Worm (Caenorhabditis elegans) whole organism, young adult: ENCODE measurements around the gene daf-9.

ENCODE experiments used
- C06A6.2 ChIP-seq: fragments of 200-800 bp; sonication (Bioruptor generic); conservative IDR thresholded peaks from 2 replicates; pipeline ENCODE4 v1.3.6; 2022; ENCODE audit warnings: missing genetic modification characterization, missing compliant biosample characterization
- F22D6.2 ChIP-seq: sonication (generic microtip); optimal IDR thresholded peaks from 2 replicates; lab custom pipeline; 2016; ENCODE audit warnings: mild to moderate bottlenecking, missing genetic modification characterization, missing compliant biosample characterization
- F23B12.7 ChIP-seq: sonication (generic microtip); optimal IDR thresholded peaks from 2 replicates; lab custom pipeline; 2017; ENCODE audit warnings: missing genetic modification characterization, mild to moderate bottlenecking, missing compliant biosample characterization, antibody characterized with exemption, moderate library complexity; ENCODE audit not compliant: insufficient read depth
- F33H1.4 ChIP-seq: fragments of 200-800 bp; sonication (Bioruptor generic); IDR thresholded peaks from 2 replicates; pipeline ENCODE4 v1.3.6; 2022; ENCODE audit warnings: missing genetic modification reagents, missing genetic modification characterization, missing compliant biosample characterization
- F49E8.2 ChIP-seq: sonication (generic microtip); optimal IDR thresholded peaks from 3 replicates; lab custom pipeline; 2017; ENCODE audit warnings: missing genetic modification characterization, mild to moderate bottlenecking, missing compliant biosample characterization, antibody characterized with exemption, moderate library complexity; ENCODE audit not compliant: insufficient read depth
- F52B5.7 ChIP-seq: sonication (generic microtip); optimal IDR thresholded peaks from 2 replicates; lab custom pipeline; 2016; ENCODE audit warnings: mild to moderate bottlenecking, missing genetic modification characterization, missing compliant biosample characterization
- F57A8.1 ChIP-seq: fragments of 200-800 bp; sonication (Bioruptor generic); optimal IDR thresholded peaks from 2 replicates; lab custom pipeline; 2018; ENCODE audit warnings: mild to moderate bottlenecking, missing genetic modification characterization, moderate library complexity, missing compliant biosample characterization
- F57C9.4 ChIP-seq: sonication (generic microtip); optimal IDR thresholded peaks from 2 replicates; lab custom pipeline; 2017; ENCODE audit warnings: mild to moderate bottlenecking, missing genetic modification characterization, missing compliant biosample characterization
- K12H6.12 ChIP-seq: fragments of 200-800 bp; sonication (Bioruptor generic); optimal IDR thresholded peaks from 2 replicates; lab custom pipeline; 2018; ENCODE audit warnings: mild to moderate bottlenecking, missing genetic modification characterization, missing compliant biosample characterization
- T26A5.8 ChIP-seq: sonication (generic microtip); optimal IDR thresholded peaks from 2 replicates; lab custom pipeline; 2016; ENCODE audit warnings: missing genetic modification characterization, missing compliant biosample characterization
- Y53F4B.3 ChIP-seq: fragments of 200-800 bp; sonication (Bioruptor generic); IDR thresholded peaks from 2 replicates; pipeline ENCODE4 v1.3.6; 2022; ENCODE audit warnings: missing genetic modification reagents, missing genetic modification characterization, missing compliant biosample characterization
- Y67H2A.10 ChIP-seq: fragments of 200-800 bp; sonication (Bioruptor generic); conservative IDR thresholded peaks from 2 replicates; pipeline ENCODE4 v1.3.6; 2022; ENCODE audit warnings: missing genetic modification reagents, missing genetic modification characterization, missing compliant biosample characterization
- Y95B8A.8 ChIP-seq: fragments of 200-800 bp; sonication (Bioruptor generic); IDR thresholded peaks from 2 replicates; pipeline ENCODE4 v1.3.6; 2022; ENCODE audit warnings: missing genetic modification reagents, missing genetic modification characterization, missing compliant biosample characterization
- ceh-100 ChIP-seq: fragments of 200-800 bp; sonication (Bioruptor generic); IDR thresholded peaks from 2 replicates; pipeline ENCODE4 v1.3.6; 2022; ENCODE audit warnings: missing genetic modification reagents, missing genetic modification characterization, missing compliant biosample characterization
- ceh-79 ChIP-seq: sonication (generic microtip); optimal IDR thresholded peaks from 2 replicates; lab custom pipeline; 2017; ENCODE audit warnings: mild to moderate bottlenecking, missing genetic modification characterization, missing compliant biosample characterization
- ceh-91 ChIP-seq: fragments of 200-800 bp; sonication (Bioruptor generic); IDR thresholded peaks from 2 replicates; pipeline ENCODE4 v1.3.6; 2022; ENCODE audit warnings: missing genetic modification reagents, missing genetic modification characterization, missing compliant biosample characterization
- dox-1 ChIP-seq: fragments of 200-800 bp; sonication (Bioruptor generic); IDR thresholded peaks from 2 replicates; pipeline ENCODE4 v1.3.6; 2022; ENCODE audit warnings: missing genetic modification reagents, missing genetic modification characterization, missing compliant biosample characterization
- dpl-1 ChIP-seq: fragments of 150-350 bp; optimal IDR thresholded peaks from 2 replicates; lab custom pipeline; 2014; ENCODE audit warnings: missing biosample characterization, missing genetic modification reagents, missing genetic modification characterization
- egrh-3 ChIP-seq: fragments of 200-800 bp; sonication (Bioruptor generic); IDR thresholded peaks from 2 replicates; pipeline ENCODE4 v1.3.6; 2022; ENCODE audit warnings: missing genetic modification reagents, missing genetic modification characterization, missing compliant biosample characterization
- ekl-4 ChIP-seq: fragments of 200-800 bp; sonication (Bioruptor generic); IDR thresholded peaks from 2 replicates; pipeline ENCODE4 v1.3.6; 2022; ENCODE audit warnings: missing genetic modification reagents, missing genetic modification characterization, missing compliant biosample characterization
- gei-17 ChIP-seq: fragments of 200-800 bp; sonication (Bioruptor generic); optimal IDR thresholded peaks from 2 replicates; lab custom pipeline; 2018; ENCODE audit warnings: mild to moderate bottlenecking, missing genetic modification characterization, missing compliant biosample characterization
- hlh-12 ChIP-seq: sonication (generic microtip); optimal IDR thresholded peaks from 2 replicates; lab custom pipeline; 2016; ENCODE audit warnings: missing genetic modification characterization, missing compliant biosample characterization
- hmg-20 ChIP-seq: fragments of 200-800 bp; sonication (Bioruptor generic); IDR thresholded peaks from 2 replicates; pipeline ENCODE4 v1.3.6; 2022; ENCODE audit warnings: missing genetic modification reagents, missing genetic modification characterization, missing compliant biosample characterization
- let-526 ChIP-seq: fragments of 200-800 bp; sonication (Bioruptor generic); IDR thresholded peaks from 2 replicates; pipeline ENCODE4 v1.3.6; 2022; ENCODE audit warnings: missing genetic modification reagents, missing genetic modification characterization, missing compliant biosample characterization
- let-607 ChIP-seq, 2 experiments: fragments of 200-800 bp in 1 of 2; sonication (Bioruptor generic) in 1 of 2; sonication (generic microtip) in 1 of 2; optimal IDR thresholded peaks; 2 replicates each; lab custom pipeline; 2016 to 2018; ENCODE audit warnings: mild to moderate bottlenecking in 2 of 2, missing compliant biosample characterization in 2 of 2, missing genetic modification characterization in 2 of 2, moderate library complexity in 2 of 2, missing genotype in 1 of 2
- lir-1 ChIP-seq: fragments of 200-800 bp; sonication (Bioruptor generic); conservative IDR thresholded peaks from 2 replicates; pipeline ENCODE4 v1.3.6; 2022; ENCODE audit warnings: missing genetic modification reagents, missing genetic modification characterization, missing compliant biosample characterization
- madf-10 ChIP-seq: sonication (generic microtip); optimal IDR thresholded peaks from 2 replicates; lab custom pipeline; 2016; ENCODE audit warnings: mild to moderate bottlenecking, missing genetic modification characterization, missing compliant biosample characterization
- madf-8 ChIP-seq: fragments of 200-800 bp; sonication (Bioruptor generic); conservative IDR thresholded peaks from 2 replicates; pipeline ENCODE4 v1.3.6; 2022; ENCODE audit warnings: missing genetic modification reagents, missing genetic modification characterization, missing compliant biosample characterization
- mcd-1 ChIP-seq: fragments of 200-800 bp; sonication (Bioruptor generic); IDR thresholded peaks from 2 replicates; pipeline ENCODE4 v1.3.6; 2022; ENCODE audit warnings: missing genetic modification reagents, missing genetic modification characterization, missing compliant biosample characterization
- mel-28 ChIP-seq: sonication (generic microtip); optimal IDR thresholded peaks from 2 replicates; lab custom pipeline; 2016; ENCODE audit warnings: borderline replicate concordance, mild to moderate bottlenecking, missing genetic modification characterization, missing compliant biosample characterization
- mes-4 ChIP-seq: sonication (generic microtip); optimal IDR thresholded peaks from 2 replicates; lab custom pipeline; 2016; ENCODE audit warnings: missing genotype, missing genetic modification characterization, missing compliant biosample characterization
- nfya-1 ChIP-seq: sonication (generic microtip); optimal IDR thresholded peaks from 2 replicates; lab custom pipeline; 2017; ENCODE audit warnings: antibody characterized with exemption, missing compliant biosample characterization, missing genetic modification characterization, borderline replicate concordance; ENCODE audit not compliant: insufficient read depth
- nfya-2 ChIP-seq: fragments of 200-800 bp; sonication (Bioruptor generic); IDR thresholded peaks from 2 replicates; pipeline ENCODE4 v1.3.6; 2022; ENCODE audit warnings: missing genetic modification reagents, missing genetic modification characterization, missing compliant biosample characterization
- nhr-120 ChIP-seq: fragments of 200-800 bp; sonication (Bioruptor generic); IDR thresholded peaks from 2 replicates; pipeline ENCODE4 v1.3.6; 2022; ENCODE audit warnings: missing genetic modification characterization, missing compliant biosample characterization
- nhr-179 ChIP-seq: sonication (generic microtip); optimal IDR thresholded peaks from 2 replicates; lab custom pipeline; 2016; ENCODE audit warnings: mild to moderate bottlenecking, missing genetic modification characterization, missing compliant biosample characterization
- nhr-90 ChIP-seq: sonication (generic microtip); optimal IDR thresholded peaks from 2 replicates; lab custom pipeline; 2016; ENCODE audit warnings: missing genotype, mild to moderate bottlenecking, missing genetic modification characterization, missing compliant biosample characterization
- sdz-38 ChIP-seq: sonication (generic microtip); optimal IDR thresholded peaks from 2 replicates; lab custom pipeline; 2016; ENCODE audit warnings: missing genotype, missing genetic modification characterization, missing compliant biosample characterization
- snpc-1.3 ChIP-seq: sonication (generic microtip); optimal IDR thresholded peaks from 2 replicates; lab custom pipeline; 2017; ENCODE audit warnings: missing genetic modification characterization, mild to moderate bottlenecking, missing compliant biosample characterization, antibody characterized with exemption, moderate library complexity, missing genotype, missing genetic modification reagents; ENCODE audit not compliant: insufficient read depth
- snpc-3.4 ChIP-seq: sonication (generic microtip); optimal IDR thresholded peaks from 2 replicates; lab custom pipeline; 2017; ENCODE audit warnings: missing genetic modification characterization, mild to moderate bottlenecking, missing compliant biosample characterization, antibody characterized with exemption, moderate library complexity, missing genotype, missing genetic modification reagents
- snpc-4 ChIP-seq, 5 experiments: fragments of 150-350 bp in 1 of 5; sonication (generic microtip) in 4 of 5; optimal IDR thresholded peaks; 2 replicates each; lab custom pipeline; 2014 to 2018; ENCODE audit warnings: missing genetic modification characterization in 5 of 5, missing biosample characterization in 3 of 5, antibody characterized with exemption in 2 of 5, mild to moderate bottlenecking in 2 of 5, missing compliant biosample characterization in 2 of 5, missing genotype in 2 of 5, moderate library complexity in 2 of 5, missing genetic modification reagents in 1 of 5
- somi-1 ChIP-seq: fragments of 200-800 bp; sonication (Bioruptor generic); optimal IDR thresholded peaks from 2 replicates; lab custom pipeline; 2018; ENCODE audit warnings: mild to moderate bottlenecking, missing genetic modification characterization, missing compliant biosample characterization
- sptf-2 ChIP-seq: fragments of 200-800 bp; sonication (Bioruptor generic); optimal IDR thresholded peaks from 2 replicates; lab custom pipeline; 2018; ENCODE audit warnings: mild to moderate bottlenecking, missing genetic modification characterization, missing compliant biosample characterization
- tlf-1 ChIP-seq: fragments of 200-800 bp; sonication (Bioruptor generic); optimal IDR thresholded peaks from 2 replicates; lab custom pipeline; 2018; ENCODE audit warnings: mild to moderate bottlenecking, missing genetic modification characterization, missing compliant biosample characterization
- unc-130 ChIP-seq: sonication (generic microtip); optimal IDR thresholded peaks from 2 replicates; lab custom pipeline; 2016; ENCODE audit warnings: missing genetic modification reagents, missing genetic modification characterization, missing compliant biosample characterization
- xnd-1 ChIP-seq: sonication (generic microtip); optimal IDR thresholded peaks from 2 replicates; lab custom pipeline; 2016; ENCODE audit warnings: missing genotype, missing genetic modification reagents, missing genetic modification characterization, missing compliant biosample characterization
- ztf-25 ChIP-seq: fragments of 200-800 bp; sonication (Bioruptor generic); IDR thresholded peaks from 2 replicates; pipeline ENCODE4 v1.3.6; 2022; ENCODE audit warnings: missing genetic modification reagents, missing genetic modification characterization, missing compliant biosample characterization
- ztf-26 ChIP-seq: sonication (generic microtip); optimal IDR thresholded peaks from 2 replicates; lab custom pipeline; 2017; ENCODE audit warnings: missing genetic modification characterization, missing compliant biosample characterization

The daf-9 gene

DNA sequence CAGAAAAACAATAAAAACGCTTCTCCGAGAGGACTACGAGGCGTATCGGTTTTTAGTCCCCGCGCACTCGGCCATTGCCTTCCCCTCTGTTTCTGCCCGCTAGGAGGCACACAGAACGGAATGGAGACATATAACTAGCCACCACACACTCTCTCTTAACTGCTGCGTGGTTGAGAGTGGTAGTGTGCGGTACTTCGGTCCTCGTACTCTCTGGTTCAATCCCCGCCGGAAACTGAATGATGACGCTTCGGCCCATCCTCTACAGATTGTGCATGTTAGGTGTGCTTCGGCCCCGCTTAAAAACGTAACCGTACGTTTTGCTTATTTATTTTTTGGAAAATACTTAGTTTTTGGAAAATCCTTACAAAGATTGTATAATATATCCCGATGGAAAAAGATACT, 11.0 kb downstream of the daf-9 start, which contains the start of gene T13C5.6:
T13C5.6 (minus strand) TSS at position 1 of the 402 bp plus-strand sequence.
- no peak for TF ChIP-seq dpl-1 (GFP tag; lab: Kevin White, UChicago)
- 0 out of 2 replicates have a peak, but pooled peaks have one; percentile 48 for TF ChIP-seq Y95B8A.8 (GFP tag; lab: Robert Waterston, UW)
- TF ChIP-seq ceh-79 (tag; lab: Kevin White, UChicago), result peak; percentile 67
- TF ChIP-seq T26A5.8 (tag; lab: Kevin White, UChicago), result no peak
- TF ChIP-seq mes-4, result peak; percentile 87
- TF ChIP-seq F49E8.2 (tag; lab: Kevin White, UChicago), result no peak
- peak; percentile 95 for TF ChIP-seq K12H6.12
- TF ChIP-seq ztf-25, result peak; percentile 87
- TF ChIP-seq snpc-3.4, result peak; percentile 58
- peak; percentile 81 for TF ChIP-seq snpc-1.3 (tag; lab: Kevin White, UChicago)
- peak; percentile 76 for TF ChIP-seq unc-130 (GFP tag; lab: Kevin White, UChicago)
- peak; percentile 87 for TF ChIP-seq gei-17 (GFP tag; lab: Kevin White, UChicago)
- no peak for TF ChIP-seq madf-8
- peak; percentile 93 for TF ChIP-seq dox-1
- peak; percentile 91 for TF ChIP-seq F57C9.4
- no peak for TF ChIP-seq ceh-91 (GFP tag; lab: Robert Waterston, UW)
- TF ChIP-seq F33H1.4 (GFP tag; lab: Robert Waterston, UW), result peak; percentile 21; the same call in 1 of the 2 replicates
- TF ChIP-seq nhr-90 (tag; lab: Kevin White, UChicago), result peak; percentile 91
- TF ChIP-seq ceh-100 (GFP tag; lab: Robert Waterston, UW), result peak; percentile 48; the same call in 1 of the 2 replicates
- TF ChIP-seq lir-1 (GFP tag; lab: Robert Waterston, UW), result peak; percentile 81
- TF ChIP-seq snpc-4 (GFP tag; optimal IDR thresholded peaks at IDR 0.05; lab: Kevin White, UChicago), result no peak
- peak in 2 of 4 experiments; percentile 71 to 81 for TF ChIP-seq snpc-4 (tag; optimal IDR thresholded peaks at IDR 0.05; lab: Kevin White, UChicago)
- TF ChIP-seq F57A8.1 (GFP tag; lab: Kevin White, UChicago), result peak; percentile 77
- TF ChIP-seq tlf-1 (GFP tag; lab: Kevin White, UChicago), result peak; percentile 72
- peak; percentile 87 for TF ChIP-seq ekl-4 (GFP tag; lab: Robert Waterston, UW)
- no peak for TF ChIP-seq nfya-1 (tag; lab: Kevin White, UChicago)
- TF ChIP-seq nfya-2 (GFP tag; lab: Robert Waterston, UW), result 0 out of 2 replicates have a peak, but pooled peaks have one; percentile 37
- TF ChIP-seq C06A6.2 (GFP tag; lab: Robert Waterston, UW), result peak; percentile 75; the same call in 1 of the 2 replicates
- TF ChIP-seq let-526, result peak; percentile 87; the same call in 1 of the 2 replicates
- peak; percentile 20 for TF ChIP-seq hlh-12 (tag; lab: Kevin White, UChicago)
- TF ChIP-seq nhr-179 (tag; lab: Kevin White, UChicago), result peak; percentile 79
- peak; percentile 80 to 84 for TF ChIP-seq let-607 (tag; optimal IDR thresholded peaks at IDR 0.05; lab: Kevin White, UChicago)
- peak; percentile 72; the same call in 1 of the 2 replicates for TF ChIP-seq nhr-120 (GFP tag; lab: Robert Waterston, UW)
- peak; percentile 61 for TF ChIP-seq sdz-38 (tag; lab: Kevin White, UChicago)
- TF ChIP-seq xnd-1 (tag; lab: Kevin White, UChicago), result no peak
- TF ChIP-seq sptf-2, result peak; percentile 67
- TF ChIP-seq F23B12.7 (tag; lab: Kevin White, UChicago), result peak; percentile 84
- peak; percentile 85 for TF ChIP-seq hmg-20 (GFP tag; lab: Robert Waterston, UW)
- TF ChIP-seq egrh-3 (GFP tag; lab: Robert Waterston, UW), result peak; percentile 53
- peak; percentile 85 for TF ChIP-seq madf-10
- TF ChIP-seq ztf-26 (tag; lab: Kevin White, UChicago), result peak; percentile 80
- peak; percentile 90 for TF ChIP-seq somi-1 (GFP tag; lab: Kevin White, UChicago)
- no peak for TF ChIP-seq Y53F4B.3 (GFP tag; lab: Robert Waterston, UW)
- TF ChIP-seq Y67H2A.10 (GFP tag; lab: Robert Waterston, UW), result 0 out of 2 replicates have a peak, but pooled peaks have one; percentile 26
- TF ChIP-seq mel-28, result peak; percentile 70
- TF ChIP-seq mcd-1 (GFP tag; lab: Robert Waterston, UW), result peak; percentile 74
- peak; percentile 83 for TF ChIP-seq F22D6.2 (tag; lab: Kevin White, UChicago)
- TF ChIP-seq F52B5.7, result peak; percentile 89
